Worm (Caenorhabditis elegans) whole organism, L4 larva: ENCODE results near the gene ZK370.4.

ENCODE experiments used
- D1046.2 ChIP-seq: fragments of 200-800 bp; sonication (Bioruptor generic); IDR thresholded peaks from 2 replicates; pipeline ENCODE4 v1.3.6; 2022; ENCODE audit warnings: missing genetic modification characterization, missing compliant biosample characterization
- F26F4.8 ChIP-seq: fragments of 200-800 bp; sonication (Bioruptor generic); conservative IDR thresholded peaks from 2 replicates; pipeline ENCODE4 v1.3.6; 2022; ENCODE audit warnings: missing genetic modification characterization, missing compliant biosample characterization
- T20F7.1 ChIP-seq: fragments of 200-800 bp; sonication (Bioruptor generic); optimal IDR thresholded peaks from 2 replicates; lab custom pipeline; 2018; ENCODE audit warnings: mild to moderate bottlenecking, missing genetic modification characterization, missing compliant biosample characterization
- T26A8.4 ChIP-seq: fragments of 200-800 bp; sonication (Bioruptor generic); IDR thresholded peaks from 2 replicates; pipeline ENCODE4 v1.3.6; 2022; ENCODE audit warnings: missing genetic modification characterization, missing compliant biosample characterization
- Y48G9A.11 ChIP-seq: fragments of 200-800 bp; sonication (Bioruptor generic); IDR thresholded peaks from 2 replicates; pipeline ENCODE4 v1.3.6; 2022; ENCODE audit warnings: missing genetic modification reagents, missing genetic modification characterization, missing compliant biosample characterization
- Y5F2A.4 ChIP-seq: fragments of 200-800 bp; sonication (Bioruptor generic); optimal IDR thresholded peaks from 2 replicates; lab custom pipeline; 2018; ENCODE audit warnings: mild to moderate bottlenecking, missing genetic modification characterization, missing compliant biosample characterization
- aha-1 ChIP-seq: fragments of 150-350 bp; peaks from one replicate; lab custom pipeline; 2014; ENCODE audit warnings: missing biosample characterization, missing genetic modification characterization
- arid-1 ChIP-seq: fragments of 200-800 bp; sonication (Bioruptor generic); conservative IDR thresholded peaks from 2 replicates; pipeline ENCODE4 v1.3.6; 2022; ENCODE audit warnings: missing genetic modification reagents, missing genetic modification characterization, missing compliant biosample characterization
- attf-4 ChIP-seq: sonication (generic microtip); optimal IDR thresholded peaks from 3 replicates; lab custom pipeline; 2017; ENCODE audit warnings: missing biosample characterization, missing genetic modification characterization
- ceh-32 ChIP-seq: sonication (generic microtip); optimal IDR thresholded peaks from 2 replicates; lab custom pipeline; 2016; ENCODE audit warnings: mild to moderate bottlenecking, missing genetic modification characterization, missing compliant biosample characterization; ENCODE audit not compliant: poor library complexity
- ceh-82 ChIP-seq: sonication (generic microtip); optimal IDR thresholded peaks from 2 replicates; lab custom pipeline; 2017; ENCODE audit warnings: missing biosample characterization, missing genetic modification characterization
- ctbp-1 ChIP-seq: fragments of 200-800 bp; sonication (Bioruptor generic); IDR thresholded peaks from 2 replicates; pipeline ENCODE4 v1.3.6; 2022; ENCODE audit warnings: missing genetic modification reagents, missing genetic modification characterization, missing compliant biosample characterization
- daf-16 ChIP-seq, 3 experiments: sonication (generic microtip); optimal IDR thresholded peaks; 2 replicates each; lab custom pipeline; 2016 to 2017; ENCODE audit warnings: missing genetic modification characterization in 3 of 3, missing genetic modification reagents in 3 of 3, mild to moderate bottlenecking in 2 of 3, missing compliant biosample characterization in 2 of 3, missing biosample characterization in 1 of 3, moderate library complexity in 1 of 3
- dpl-1 ChIP-seq: fragments of 150-350 bp; optimal IDR thresholded peaks from 2 replicates; lab custom pipeline; 2014; ENCODE audit warnings: missing biosample characterization, missing genetic modification reagents, missing genetic modification characterization
- dve-1 ChIP-seq: sonication (generic microtip); optimal IDR thresholded peaks from 2 replicates; lab custom pipeline; 2017; ENCODE audit warnings: antibody characterized with exemption, mild to moderate bottlenecking, missing genetic modification characterization, missing compliant biosample characterization; ENCODE audit not compliant: insufficient read depth
- fos-1 ChIP-seq: fragments of 150-350 bp; optimal IDR thresholded peaks from 2 replicates; lab custom pipeline; 2014; ENCODE audit warnings: missing biosample characterization, missing genetic modification characterization
- hif-1 ChIP-seq, 2 experiments: sonication (generic microtip); optimal IDR thresholded peaks; 2 replicates each; lab custom pipeline; 2016 to 2017; ENCODE audit warnings: missing compliant biosample characterization in 2 of 2, missing genetic modification characterization in 2 of 2, missing genetic modification reagents in 2 of 2, missing genotype in 2 of 2, mild to moderate bottlenecking in 1 of 2
- lim-7 ChIP-seq: fragments of 200-800 bp; sonication (Bioruptor generic); IDR thresholded peaks from 2 replicates; pipeline ENCODE4 v1.3.6; 2022; ENCODE audit warnings: missing genetic modification characterization, missing compliant biosample characterization
- lin-29 ChIP-seq: fragments of 200-800 bp; sonication (Bioruptor generic); IDR thresholded peaks from 2 replicates; pipeline ENCODE4 v1.3.6; 2022; ENCODE audit warnings: missing genetic modification reagents, missing genetic modification characterization, missing compliant biosample characterization
- lsy-2 ChIP-seq, 2 experiments: fragments of 150-350 bp in 1 of 2; sonication (generic microtip) in 1 of 2; optimal IDR thresholded peaks; 2 replicates each; lab custom pipeline; 2014 to 2017; ENCODE audit warnings: missing biosample characterization in 2 of 2, missing genetic modification characterization in 2 of 2
- madf-5 ChIP-seq, 2 experiments: fragments of 200-800 bp; sonication (Bioruptor generic); IDR thresholded peaks; 2 replicates each; pipeline ENCODE4 v1.3.6; 2022; ENCODE audit warnings: missing compliant biosample characterization in 2 of 2, missing genetic modification characterization in 2 of 2
- mdl-1 ChIP-seq, 2 experiments: fragments of 150-350 bp in 1 of 2; sonication (generic microtip) in 1 of 2; optimal IDR thresholded peaks; 2 replicates each; lab custom pipeline; 2014 to 2017; ENCODE audit warnings: missing biosample characterization in 2 of 2, missing genetic modification characterization in 2 of 2
- mep-1 ChIP-seq: fragments of 150-350 bp; sonication (generic microtip); optimal IDR thresholded peaks from 3 replicates; lab custom pipeline; 2014; ENCODE audit warnings: missing biosample characterization, missing genetic modification characterization
- mes-2 ChIP-seq: sonication (generic microtip); optimal IDR thresholded peaks from 2 replicates; lab custom pipeline; 2016; ENCODE audit warnings: missing genotype, mild to moderate bottlenecking, missing genetic modification characterization, missing compliant biosample characterization; ENCODE audit not compliant: poor library complexity, severe bottlenecking
- nhr-10 ChIP-seq: fragments of 150-350 bp; optimal IDR thresholded peaks from 2 replicates; lab custom pipeline; 2014; ENCODE audit warnings: missing biosample characterization, missing genetic modification characterization
- nhr-28 ChIP-seq: fragments of 150-350 bp; optimal IDR thresholded peaks from 2 replicates; lab custom pipeline; 2014; ENCODE audit warnings: missing biosample characterization, missing genetic modification characterization
- nhr-41 ChIP-seq: fragments of 200-800 bp; sonication (Bioruptor generic); IDR thresholded peaks from 2 replicates; pipeline ENCODE4 v1.3.6; 2022; ENCODE audit warnings: missing genetic modification reagents, missing genetic modification characterization, missing compliant biosample characterization
- nhr-77 ChIP-seq: fragments of 150-350 bp; optimal IDR thresholded peaks from 2 replicates; lab custom pipeline; 2014; ENCODE audit warnings: missing biosample characterization, missing genetic modification characterization
- pha-4 ChIP-seq, 2 experiments: fragments of 150-350 bp in 1 of 2; fragments of 200-800 bp in 1 of 2; sonication (Bioruptor generic) in 1 of 2; IDR thresholded peaks in 1 of 2; optimal IDR thresholded peaks in 1 of 2; 2 replicates each; pipeline versions ENCODE4 v1.3.6 to Lab custom; 2014 to 2022; ENCODE audit warnings: missing genetic modification characterization in 2 of 2, missing genetic modification reagents in 2 of 2, missing biosample characterization in 1 of 2, missing compliant biosample characterization in 1 of 2
- pqm-1 ChIP-seq: sonication (generic microtip); optimal IDR thresholded peaks from 2 replicates; lab custom pipeline; 2017; ENCODE audit warnings: missing biosample characterization, missing genetic modification characterization
- skn-1 ChIP-seq: fragments of 150-350 bp; optimal IDR thresholded peaks from 2 replicates; lab custom pipeline; 2014; ENCODE audit warnings: missing biosample characterization, missing genetic modification characterization
- snpc-4 ChIP-seq: fragments of 150-350 bp; optimal IDR thresholded peaks from 2 replicates; lab custom pipeline; 2014; ENCODE audit warnings: missing biosample characterization, missing genetic modification characterization
- unc-62 ChIP-seq, 3 experiments: fragments of 150-350 bp in 1 of 3; sonication (generic microtip); optimal IDR thresholded peaks in 2 of 3; peaks in 1 of 3; 1 replicate in 1 of 3; 2 replicates in 2 of 3; lab custom pipeline; 2014 to 2017; ENCODE audit warnings: missing biosample characterization in 3 of 3, missing genetic modification characterization in 3 of 3, missing genetic modification reagents in 3 of 3, missing genotype in 1 of 3
- zip-2 ChIP-seq: fragments of 150-350 bp; optimal IDR thresholded peaks from 2 replicates; lab custom pipeline; 2014; ENCODE audit warnings: missing biosample characterization, missing genetic modification characterization
- ztf-7 ChIP-seq: fragments of 150-350 bp; optimal IDR thresholded peaks from 2 replicates; lab custom pipeline; 2014; ENCODE audit warnings: missing biosample characterization, missing genetic modification characterization

Gene ZK370.4

ce11 chrIII:8719769-8720252, 11.4 kb downstream of the ZK370.4 start, which contains the start of gene hipr-1:
hipr-1 (plus strand) TSS chrIII:8720202.
- TF ChIP-seq nhr-41 (no peak), pha-4 (GFP tag; IDR thresholded peaks at IDR 0.05; lab: Robert Waterston, UW) (no peak), pha-4 (tag; optimal IDR thresholded peaks at IDR 0.05; lab: Kevin White, UChicago) (peak; percentile 83), hif-1 (tag; optimal IDR thresholded peaks at IDR 0.05; lab: Kevin White, UChicago) (no peak), mdl-1 (tag; optimal IDR thresholded peaks at IDR 0.05; lab: Kevin White, UChicago) (no peak), pqm-1 (no peak)

- TF ChIP-seq mdl-1 (tag; optimal IDR thresholded peaks at IDR 0.05; lab: Kevin White, UChicago) (no peak), nhr-28 (tag; lab: Kevin White, UChicago) (peak; percentile 93)
- TF ChIP-seq, all 104 proteins: peak for 1
Observed at ce11 chrIII:8719105-8719504, 12.1 kb downstream of the ZK370.4 start.

- TF ChIP-seq nhr-41 (no peak), D1046.2 (GFP tag; lab: Robert Waterston, UW) (no peak), skn-1 (tag; lab: Kevin White, UChicago) (no peak), T26A8.4 (GFP tag; lab: Robert Waterston, UW) (no peak), dve-1 (peak; percentile 49), pqm-1 (peak; percentile 67), nhr-77 (tag; lab: Kevin White, UChicago) (peak; percentile 19), aha-1 (tag; lab: Kevin White, UChicago) (peak; percentile 9), nhr-10 (no peak), T20F7.1 (peak; percentile 47), daf-16 (GFP tag; optimal IDR thresholded peaks at IDR 0.05; lab: Kevin White, UChicago) (no peak), daf-16 (tag; optimal IDR thresholded peaks at IDR 0.05; lab: Kevin White, UChicago) (peak; percentile 72)
Observed at ce11 chrIII:8718592-8718991, 12.6 kb downstream of the ZK370.4 start.

- no peak for TF ChIP-seq nhr-28 (tag; lab: Kevin White, UChicago)
- peak; percentile 96 for TF ChIP-seq Y48G9A.11 (GFP tag; lab: Robert Waterston, UW)
- peak; percentile 14 for TF ChIP-seq dve-1
- TF ChIP-seq ceh-82 = no peak
- TF ChIP-seq ctbp-1 = no peak
- no peak for TF ChIP-seq Y5F2A.4 (GFP tag; lab: Kevin White, UChicago)
- no peak for TF ChIP-seq attf-4 (tag; lab: Kevin White, UChicago)
- no peak for TF ChIP-seq lim-7 (GFP tag; lab: Robert Waterston, UW)
- no peak for TF ChIP-seq mep-1 (tag; lab: Kevin White, UChicago)
- TF ChIP-seq madf-5 (GFP tag; IDR thresholded peaks at IDR 0.05; lab: Robert Waterston, UW) = no peak
- no peak for TF ChIP-seq nhr-77 (tag; lab: Kevin White, UChicago)
- TF ChIP-seq arid-1 (GFP tag; lab: Robert Waterston, UW) = no peak
- TF ChIP-seq dpl-1 (GFP tag; lab: Kevin White, UChicago) = no peak
- TF ChIP-seq T20F7.1 = peak; percentile 95
- no peak for TF ChIP-seq ztf-7
- no peak for TF ChIP-seq daf-16 (GFP tag; optimal IDR thresholded peaks at IDR 0.05; lab: Kevin White, UChicago)
- peak; percentile 14 for TF ChIP-seq daf-16 (tag; optimal IDR thresholded peaks at IDR 0.05; lab: Kevin White, UChicago)
- TF ChIP-seq ceh-32 (tag; lab: Kevin White, UChicago) = no peak
- TF ChIP-seq lin-29 (GFP tag; lab: Robert Waterston, UW) = no peak
- TF ChIP-seq F26F4.8 (GFP tag; lab: Robert Waterston, UW) = no peak
- TF ChIP-seq fos-1 (tag; lab: Kevin White, UChicago) = no peak
- no peak for TF ChIP-seq snpc-4 (tag; lab: Kevin White, UChicago)
- no peak for TF ChIP-seq unc-62 (GFP tag; optimal IDR thresholded peaks at IDR 0.05 in 1 of 2; lab: Kevin White, UChicago)
- no peak for TF ChIP-seq unc-62 (tag; optimal IDR thresholded peaks at IDR 0.05; lab: Kevin White, UChicago)
- peak in 1 of 2 experiments; percentile 51 for TF ChIP-seq lsy-2 (tag; optimal IDR thresholded peaks at IDR 0.05; lab: Kevin White, UChicago)
- TF ChIP-seq zip-2 = no peak
- TF ChIP-seq mes-2 (tag; lab: Kevin White, UChicago) = peak; percentile 44
- TF ChIP-seq, all 104 proteins: peak for 6
Observed at ce11 chrIII:8717231-8717694, 13.9 kb downstream of the ZK370.4 start, which contains the start of gene mrpl-11. mrpl-11 (plus strand) TSS chrIII:8717644.
